Fruit fly (Drosophila melanogaster) whole organism, embryonic: ENCODE measurements around the gene bun.

Experiments
- Antp ChIP-seq: fragments of 200-800 bp; sonication (Bioruptor generic); optimal IDR thresholded peaks from 3 replicates; lab custom pipeline; 2016; ENCODE audit warnings: missing biosample characterization, missing genetic modification characterization
- Atf3 ChIP-seq: fragments of 200-800 bp; sonication (Bioruptor generic); optimal IDR thresholded peaks from 3 replicates; lab custom pipeline; 2016; ENCODE audit warnings: missing biosample characterization, missing genetic modification characterization
- C15 ChIP-seq: fragments of 200-800 bp; sonication (Bioruptor generic); IDR thresholded peaks from 3 replicates; pipeline ENCODE4 v1.3.6; 2022; ENCODE audit warnings: missing biosample characterization, missing genetic modification characterization
- CG11398 ChIP-seq: fragments of 200-800 bp; sonication (Bioruptor generic); optimal IDR thresholded peaks from 2 replicates; lab custom pipeline; 2016; ENCODE audit warnings: missing biosample characterization, missing genetic modification characterization
- CG12236 ChIP-seq: fragments of 200-800 bp; sonication (Bioruptor generic); optimal IDR thresholded peaks from 2 replicates; lab custom pipeline; 2016; ENCODE audit warnings: missing biosample characterization, missing genetic modification characterization
- CG13287 ChIP-seq: fragments of 200-800 bp; sonication (Bioruptor generic); IDR thresholded peaks from 2 replicates; pipeline ENCODE4 v1.3.6; 2022; ENCODE audit warnings: missing biosample characterization, missing genetic modification characterization; ENCODE audit not compliant: partially characterized antibody
- CG13624 ChIP-seq: fragments of 200-800 bp; sonication (Bioruptor generic); optimal IDR thresholded peaks from 2 replicates; lab custom pipeline; 2016; ENCODE audit warnings: missing biosample characterization, missing genetic modification characterization
- CG2120 ChIP-seq: fragments of 200-800 bp; sonication (Bioruptor generic); optimal IDR thresholded peaks from 3 replicates; lab custom pipeline; 2016; ENCODE audit warnings: missing biosample characterization, missing genetic modification characterization
- CG30431 ChIP-seq: fragments of 200-800 bp; sonication (Bioruptor generic); optimal IDR thresholded peaks from 2 replicates; lab custom pipeline; 2017; ENCODE audit warnings: missing biosample characterization, missing genetic modification characterization
- CG31441 ChIP-seq: fragments of 200-800 bp; sonication (Bioruptor generic); IDR thresholded peaks from 2 replicates; pipeline ENCODE4 v1.3.6; 2022; ENCODE audit warnings: missing biosample characterization, missing genetic modification characterization
- CG34376 ChIP-seq: fragments of 200-800 bp; sonication (Bioruptor generic); optimal IDR thresholded peaks from 2 replicates; lab custom pipeline; 2018; ENCODE audit warnings: missing biosample characterization, mild to moderate bottlenecking, missing genetic modification characterization
- CG4328 ChIP-seq: fragments of 200-800 bp; sonication (Bioruptor generic); optimal IDR thresholded peaks from 3 replicates; lab custom pipeline; 2017; ENCODE audit warnings: missing biosample characterization, missing genetic modification reagents, missing genetic modification characterization
- CG6272 ChIP-seq: fragments of 200-800 bp; sonication (Bioruptor generic); IDR thresholded peaks from 2 replicates; pipeline ENCODE4 v1.3.6; 2022; ENCODE audit warnings: missing biosample characterization, missing genetic modification characterization
- CG7556 ChIP-seq: fragments of 200-800 bp; sonication (Bioruptor generic); optimal IDR thresholded peaks from 2 replicates; lab custom pipeline; 2017; ENCODE audit warnings: missing biosample characterization, mild to moderate bottlenecking, missing genetic modification characterization
- CG7745 ChIP-seq: fragments of 200-800 bp; sonication (Bioruptor generic); optimal IDR thresholded peaks from 2 replicates; lab custom pipeline; 2018; ENCODE audit warnings: missing biosample characterization, mild to moderate bottlenecking, missing genetic modification characterization, moderate library complexity
- CG7786 ChIP-seq: fragments of 200-800 bp; sonication (Bioruptor generic); optimal IDR thresholded peaks from 2 replicates; lab custom pipeline; 2016; ENCODE audit warnings: missing biosample characterization, missing genetic modification characterization
- CG7987 ChIP-seq: fragments of 200-800 bp; sonication (Bioruptor generic); optimal IDR thresholded peaks from 2 replicates; lab custom pipeline; 2018; ENCODE audit warnings: missing biosample characterization, mild to moderate bottlenecking, missing genetic modification characterization, moderate library complexity
- CG9797 ChIP-seq: fragments of 200-800 bp; sonication (Bioruptor generic); optimal IDR thresholded peaks from 3 replicates; lab custom pipeline; 2018; ENCODE audit warnings: missing biosample characterization, mild to moderate bottlenecking, missing genetic modification characterization
- CrebB ChIP-seq: fragments of 200-800 bp; sonication (Bioruptor generic); optimal IDR thresholded peaks from 3 replicates; lab custom pipeline; 2018; ENCODE audit warnings: missing biosample characterization, mild to moderate bottlenecking, missing genetic modification characterization
- Fer3 ChIP-seq: fragments of 200-800 bp; sonication (Bioruptor generic); optimal IDR thresholded peaks from 2 replicates; lab custom pipeline; 2018; ENCODE audit warnings: missing biosample characterization, mild to moderate bottlenecking, missing genetic modification characterization, moderate library complexity
- Gsc ChIP-seq: fragments of 200-800 bp; sonication (Bioruptor generic); IDR thresholded peaks from 2 replicates; pipeline ENCODE4 v1.3.6; 2022; ENCODE audit warnings: missing biosample characterization, missing genetic modification characterization
- Hr78 ChIP-seq, 2 experiments: fragments of 200-800 bp in 1 of 2; fragments of >200 bp in 1 of 2; sonication (Bioruptor generic) in 1 of 2; optimal IDR thresholded peaks; 2 replicates each; lab custom pipeline; 2017 to 2019; ENCODE audit warnings: missing biosample characterization in 2 of 2, missing genetic modification characterization in 2 of 2, mild to moderate bottlenecking in 1 of 2, moderate library complexity in 1 of 2
- Lpt ChIP-seq: fragments of >200 bp; optimal IDR thresholded peaks from 2 replicates; lab custom pipeline; 2018; ENCODE audit warnings: missing biosample characterization, missing genetic modification characterization
- MBD-R2 ChIP-seq: fragments of 200-800 bp; sonication (Bioruptor generic); IDR thresholded peaks from 2 replicates; pipeline ENCODE4 v1.3.6; 2022; ENCODE audit warnings: missing biosample characterization, missing genetic modification characterization
- Max ChIP-seq: fragments of 200-800 bp; sonication (Bioruptor generic); optimal IDR thresholded peaks from 2 replicates; lab custom pipeline; 2016; ENCODE audit warnings: missing biosample characterization, mild to moderate bottlenecking, missing genetic modification characterization
- NC2α ChIP-seq: fragments of 200-800 bp; sonication (Bioruptor generic); optimal IDR thresholded peaks from 2 replicates; lab custom pipeline; 2016; ENCODE audit warnings: missing biosample characterization, missing genetic modification characterization
- Spps ChIP-seq: fragments of 200-800 bp; sonication (Bioruptor generic); optimal IDR thresholded peaks from 2 replicates; lab custom pipeline; 2018; ENCODE audit warnings: missing biosample characterization, mild to moderate bottlenecking, missing genetic modification characterization
- TFAM ChIP-seq: fragments of 200-800 bp; sonication (Bioruptor generic); optimal IDR thresholded peaks from 2 replicates; lab custom pipeline; 2017; ENCODE audit warnings: missing biosample characterization, missing genetic modification characterization, inconsistent platforms
- Vsx1 ChIP-seq: fragments of 200-800 bp; sonication (Bioruptor generic); optimal IDR thresholded peaks from 2 replicates; lab custom pipeline; 2017; ENCODE audit warnings: missing biosample characterization, mild to moderate bottlenecking, missing genetic modification characterization, missing genetic modification reagents
- Xbp1 ChIP-seq: fragments of 200-800 bp; sonication (Bioruptor generic); optimal IDR thresholded peaks from 3 replicates; lab custom pipeline; 2016; ENCODE audit warnings: missing biosample characterization, mild to moderate bottlenecking, missing genetic modification characterization
- ab ChIP-seq: fragments of 200-800 bp; sonication (Bioruptor generic); optimal IDR thresholded peaks from 2 replicates; lab custom pipeline; 2016; ENCODE audit warnings: missing biosample characterization, missing genetic modification characterization
- bbx ChIP-seq: fragments of 200-800 bp; sonication (Bioruptor generic); IDR thresholded peaks from 2 replicates; pipeline ENCODE4 v1.3.6; 2022; ENCODE audit warnings: missing biosample characterization, missing genetic modification characterization; ENCODE audit not compliant: partially characterized antibody
- bigmax ChIP-seq: fragments of 200-800 bp; sonication (Bioruptor generic); optimal IDR thresholded peaks from 2 replicates; lab custom pipeline; 2018; ENCODE audit warnings: missing biosample characterization, mild to moderate bottlenecking, missing genetic modification characterization
- da ChIP-seq: fragments of 200-800 bp; sonication (Bioruptor generic); optimal IDR thresholded peaks from 2 replicates; lab custom pipeline; 2016; ENCODE audit warnings: missing biosample characterization, missing genetic modification characterization
- dati ChIP-seq: fragments of 200-800 bp; sonication (Bioruptor generic); IDR thresholded peaks from 2 replicates; pipeline ENCODE4 v1.3.6; 2022; ENCODE audit warnings: missing biosample characterization, missing genetic modification characterization
- ems ChIP-seq: fragments of 200-800 bp; sonication (Bioruptor generic); optimal IDR thresholded peaks from 3 replicates; lab custom pipeline; 2016; ENCODE audit warnings: missing biosample characterization, missing genetic modification characterization
- esg ChIP-seq: fragments of 200-800 bp; sonication (Bioruptor generic); conservative IDR thresholded peaks from 2 replicates; pipeline ENCODE4 v1.3.6; 2022; ENCODE audit warnings: missing biosample characterization, missing genetic modification characterization
- fu2 ChIP-seq: fragments of 200-800 bp; sonication (Bioruptor generic); optimal IDR thresholded peaks from 2 replicates; lab custom pipeline; 2016; ENCODE audit warnings: missing biosample characterization, missing genetic modification characterization
- gsb ChIP-seq: fragments of 200-800 bp; sonication (Bioruptor generic); IDR thresholded peaks from 2 replicates; pipeline ENCODE4 v1.3.6; 2022; ENCODE audit warnings: missing biosample characterization, missing genetic modification characterization
- hth ChIP-seq: fragments of >200 bp; optimal IDR thresholded peaks from 2 replicates; lab custom pipeline; 2017; ENCODE audit warnings: inconsistent platforms
- inv ChIP-seq: fragments of 200-800 bp; sonication (Bioruptor generic); IDR thresholded peaks from 2 replicates; pipeline ENCODE4 v1.3.6; 2022; ENCODE audit warnings: missing biosample characterization, missing genetic modification characterization; ENCODE audit not compliant: partially characterized antibody
- odd ChIP-seq: fragments of 200-800 bp; sonication (Bioruptor generic); optimal IDR thresholded peaks from 2 replicates; lab custom pipeline; 2017; ENCODE audit warnings: missing biosample characterization, mild to moderate bottlenecking, missing genetic modification characterization
- rib ChIP-seq: fragments of 200-800 bp; sonication (Bioruptor generic); IDR thresholded peaks from 2 replicates; pipeline ENCODE4 v1.3.6; 2022; ENCODE audit warnings: missing biosample characterization, missing genetic modification characterization
- run ChIP-seq: fragments of 200-800 bp; sonication (Bioruptor generic); optimal IDR thresholded peaks from 3 replicates; lab custom pipeline; 2018; ENCODE audit warnings: missing biosample characterization, mild to moderate bottlenecking, missing genetic modification characterization
- sens ChIP-seq: fragments of 200-800 bp; sonication (Bioruptor generic); peaks from one replicate; lab custom pipeline; 2016; ENCODE audit warnings: missing biosample characterization, missing genetic modification characterization
- slbo ChIP-seq: fragments of 200-800 bp; sonication (Bioruptor generic); IDR thresholded peaks from 2 replicates; pipeline ENCODE4 v1.3.6; 2022; ENCODE audit warnings: missing biosample characterization, missing genetic modification characterization
- slou ChIP-seq: fragments of 200-800 bp; sonication (Bioruptor generic); optimal IDR thresholded peaks from 3 replicates; lab custom pipeline; 2016; ENCODE audit warnings: missing biosample characterization, missing genetic modification characterization
- tll ChIP-seq, 2 experiments: fragments of 200-800 bp in 1 of 2; fragments of >200 bp in 1 of 2; sonication (Bioruptor generic) in 1 of 2; optimal IDR thresholded peaks; 2 replicates each; lab custom pipeline; 2017 to 2019; ENCODE audit warnings: missing biosample characterization in 2 of 2, missing genetic modification characterization in 2 of 2, mild to moderate bottlenecking in 1 of 2, moderate library complexity in 1 of 2
- yki ChIP-seq: fragments of >200 bp; optimal IDR thresholded peaks from 3 replicates; lab custom pipeline; 2018

The bun gene

DNA sequence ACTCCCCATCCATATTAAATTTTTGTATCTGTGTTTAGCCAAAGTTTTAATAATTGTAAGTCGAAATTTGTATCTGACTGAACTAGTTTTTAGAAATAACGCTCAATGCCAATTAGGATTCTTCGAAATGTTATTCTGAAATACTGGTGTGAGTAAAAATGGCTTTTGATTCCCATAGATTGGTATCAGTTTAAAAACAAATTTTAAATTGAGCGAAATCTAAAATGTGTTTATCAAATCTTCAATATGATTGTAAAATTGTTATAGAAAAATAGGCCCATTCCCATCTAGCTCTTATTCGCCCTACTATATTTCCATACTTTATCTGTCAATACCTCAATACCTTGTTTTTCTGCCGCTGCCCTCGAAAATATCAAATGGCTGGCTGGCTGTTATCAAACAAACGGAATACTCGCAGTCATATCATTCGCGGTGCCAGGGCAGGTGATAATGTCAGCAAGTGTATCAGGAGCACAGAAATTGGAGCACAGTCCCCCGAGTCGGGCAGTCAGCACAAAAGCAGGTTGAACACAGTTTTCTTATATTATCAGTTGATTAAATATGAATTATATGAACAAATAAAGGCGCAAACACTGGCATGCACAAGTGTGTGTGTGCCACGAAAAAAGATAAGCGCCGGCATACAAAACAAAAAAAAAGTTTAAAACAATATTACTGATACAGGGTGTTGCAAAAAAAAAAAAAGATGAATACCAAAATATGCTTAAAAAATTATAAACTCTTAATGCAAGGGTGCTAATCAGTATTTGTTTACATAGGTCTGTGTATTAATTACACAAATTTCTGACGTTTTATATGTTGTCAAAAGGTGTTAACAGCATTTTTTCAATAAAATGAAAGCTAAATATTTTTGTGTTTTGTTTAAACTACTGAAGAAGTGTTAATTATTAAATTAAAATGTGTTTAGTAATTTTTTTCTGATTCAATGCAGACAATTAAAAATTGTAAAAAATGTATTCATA, 48.8 kb downstream of the bun start, which contains the start of gene t-cup (continued):
- TF ChIP-seq slbo (GFP tag; lab: Robert Waterston, UW) (peak; percentile 35), bigmax (GFP tag; lab: Kevin White, UChicago) (peak; percentile 61), CG7786 (peak; percentile 50), run (tag; lab: Kevin White, UChicago) (no peak), CG7556 (GFP tag; lab: Kevin White, UChicago) (peak; percentile 74), ab (GFP tag; lab: Kevin White, UChicago) (no peak), Vsx1 (GFP tag; lab: Kevin White, UChicago) (peak; percentile 92), CG9797 (no peak), CrebB (peak; percentile 87), Hr78 (GFP tag; optimal IDR thresholded peaks at IDR 0.05; lab: Kevin White, UChicago) (no peak), CG6272 (GFP tag; lab: Robert Waterston, UW) (no peak), CG2120 (peak; percentile 74), Lpt (no peak), hth (no peak), CG31441 (GFP tag; lab: Robert Waterston, UW) (peak; percentile 69), TFAM (GFP tag; lab: Kevin White, UChicago) (peak; percentile 43), Spps (tag; lab: Kevin White, UChicago) (peak; percentile 44), Gsc (GFP tag; lab: Robert Waterston, UW) (no peak), Max (peak; percentile 45), CG7745 (tag; lab: Kevin White, UChicago) (peak; percentile 29), da (peak; percentile 72), CG12236 (GFP tag; lab: Kevin White, UChicago) (peak; percentile 72), MBD-R2 (GFP tag; lab: Robert Waterston, UW) (peak; percentile 29; the same call in 1 of the 2 replicates), rib (GFP tag; lab: Robert Waterston, UW) (peak; percentile 84), dati (GFP tag; lab: Robert Waterston, UW) (no peak), yki (lab: Kevin White, UChicago) (no peak), CG7987 (peak; percentile 95), C15 (GFP tag; lab: Robert Waterston, UW) (0 out of 3 replicates have a peak, but pooled peaks have one; percentile 12), CG4328 (GFP tag; lab: Kevin White, UChicago) (peak; percentile 84), gsb (GFP tag; lab: Robert Waterston, UW) (peak; percentile 60), Fer3 (tag; lab: Kevin White, UChicago) (peak; percentile 73), CG34376 (GFP tag; lab: Kevin White, UChicago) (peak; percentile 98), Atf3 (peak; percentile 13), CG30431 (GFP tag; lab: Kevin White, UChicago) (peak; percentile 14), CG13287 (GFP tag; lab: Robert Waterston, UW) (no peak), tll (GFP tag; optimal IDR thresholded peaks at IDR 0.05; lab: Kevin White, UChicago) (no peak), CG13624 (GFP tag; lab: Kevin White, UChicago) (peak; percentile 72), esg (GFP tag; lab: Robert Waterston, UW) (no peak), ems (GFP tag; lab: Kevin White, UChicago) (peak; percentile 69), slou (no peak), sens (GFP tag; lab: Kevin White, UChicago) (peak; percentile 92), inv (GFP tag; lab: Robert Waterston, UW) (no peak), bbx (GFP tag; lab: Robert Waterston, UW) (peak; percentile 40; the same call in 1 of the 2 replicates), Antp (GFP tag; lab: Kevin White, UChicago) (no peak), Xbp1 (GFP tag; lab: Kevin White, UChicago) (peak; percentile 48), NC2α (GFP tag; lab: Kevin White, UChicago) (peak; percentile 84), CG11398 (GFP tag; lab: Kevin White, UChicago) (peak; percentile 69), odd (peak; percentile 87), fu2 (GFP tag; lab: Kevin White, UChicago) (peak; percentile 44)
